Fruit fly (Drosophila melanogaster) whole organism, prepupa: ENCODE measurements around the gene dock.
A peak's percentile ranks its signal among the peaks of the same experiment; 100 is the strongest.

Experiments
- Blimp-1 ChIP-seq: fragments of 200-800 bp; sonication (Bioruptor generic); optimal IDR thresholded peaks from 3 replicates; lab custom pipeline; 2017; ENCODE audit warnings: missing biosample characterization, missing genetic modification characterization, mild to moderate bottlenecking, moderate library complexity, missing genetic modification reagents
- CG10631 ChIP-seq: fragments of 200-800 bp; sonication (Bioruptor generic); optimal IDR thresholded peaks from 2 replicates; lab custom pipeline; 2016; ENCODE audit warnings: missing biosample characterization, missing genetic modification characterization
- CG10669 ChIP-seq: fragments of 200-800 bp; sonication (Bioruptor generic); optimal IDR thresholded peaks from 3 replicates; lab custom pipeline; 2018; ENCODE audit warnings: missing biosample characterization, mild to moderate bottlenecking, missing genetic modification characterization, moderate library complexity
- CG11294 ChIP-seq: fragments of 200-800 bp; sonication (Bioruptor generic); IDR thresholded peaks from 2 replicates; pipeline ENCODE4 v1.3.6; 2022; ENCODE audit warnings: missing biosample characterization, missing genetic modification characterization
- CG11762 ChIP-seq: fragments of 200-800 bp; sonication (Bioruptor generic); optimal IDR thresholded peaks from 3 replicates; lab custom pipeline; 2016; ENCODE audit warnings: missing biosample characterization, missing genetic modification characterization; ENCODE audit not compliant: insufficient read depth
- CG11902 ChIP-seq: fragments of 200-800 bp; sonication (Bioruptor generic); optimal IDR thresholded peaks from 3 replicates; lab custom pipeline; 2016; ENCODE audit warnings: missing biosample characterization, missing genetic modification characterization
- CG15336 ChIP-seq: fragments of 200-800 bp; sonication (Bioruptor generic); IDR thresholded peaks from 2 replicates; pipeline ENCODE4 v1.3.6; 2022; ENCODE audit warnings: missing biosample characterization, missing genetic modification characterization
- CG1621 ChIP-seq: fragments of 200-800 bp; sonication (Bioruptor generic); optimal IDR thresholded peaks from 3 replicates; lab custom pipeline; 2018; ENCODE audit warnings: missing biosample characterization, mild to moderate bottlenecking, missing genetic modification characterization
- CG16779 ChIP-seq: fragments of 200-800 bp; sonication (Bioruptor generic); optimal IDR thresholded peaks from 3 replicates; lab custom pipeline; 2017; ENCODE audit warnings: missing biosample characterization, mild to moderate bottlenecking, missing genetic modification characterization
- CG3032 ChIP-seq: fragments of 200-800 bp; optimal IDR thresholded peaks from 2 replicates; lab custom pipeline; 2019; ENCODE audit warnings: missing biosample characterization, mild to moderate bottlenecking, missing genetic modification characterization, moderate library complexity
- CG31627 ChIP-seq: fragments of 200-800 bp; sonication (Bioruptor generic); optimal IDR thresholded peaks from 3 replicates; lab custom pipeline; 2016; ENCODE audit warnings: missing biosample characterization, missing genetic modification characterization
- CG32006 ChIP-seq: fragments of 200-800 bp; sonication (Bioruptor generic); optimal IDR thresholded peaks from 3 replicates; lab custom pipeline; 2017; ENCODE audit warnings: missing biosample characterization, mild to moderate bottlenecking, missing genetic modification characterization
- CG34406 ChIP-seq: fragments of 200-800 bp; sonication (Bioruptor generic); optimal IDR thresholded peaks from 3 replicates; lab custom pipeline; 2016; ENCODE audit warnings: missing biosample characterization, missing genetic modification characterization
- CG4318 ChIP-seq: fragments of 200-800 bp; sonication (Bioruptor generic); optimal IDR thresholded peaks from 3 replicates; lab custom pipeline; 2017; ENCODE audit warnings: missing biosample characterization, mild to moderate bottlenecking, missing genetic modification characterization
- CG6163 ChIP-seq: fragments of 200-800 bp; sonication (Bioruptor generic); IDR thresholded peaks from 3 replicates; pipeline ENCODE4 v1.3.6; 2022; ENCODE audit warnings: missing biosample characterization, missing genetic modification characterization
- CG6276 ChIP-seq: fragments of 200-800 bp; sonication (Bioruptor generic); optimal IDR thresholded peaks from 2 replicates; lab custom pipeline; 2017; ENCODE audit warnings: missing biosample characterization, mild to moderate bottlenecking, missing genetic modification characterization
- CG6808 ChIP-seq: fragments of 200-800 bp; sonication (Bioruptor generic); optimal IDR thresholded peaks from 3 replicates; lab custom pipeline; 2017; ENCODE audit warnings: missing biosample characterization, missing genetic modification characterization, mild to moderate bottlenecking, moderate library complexity, missing genetic modification reagents
- CG6854 ChIP-seq: fragments of 200-800 bp; sonication (Bioruptor generic); optimal IDR thresholded peaks from 2 replicates; lab custom pipeline; 2017; ENCODE audit warnings: missing biosample characterization, mild to moderate bottlenecking, missing genetic modification characterization
- CG7368 ChIP-seq: fragments of 200-800 bp; sonication (Bioruptor generic); optimal IDR thresholded peaks from 3 replicates; lab custom pipeline; 2016; ENCODE audit warnings: missing biosample characterization, missing genetic modification characterization
- CG8119 ChIP-seq: fragments of 200-800 bp; sonication (Bioruptor generic); IDR thresholded peaks from 3 replicates; pipeline ENCODE4 v1.3.6; 2022; ENCODE audit warnings: missing biosample characterization, missing genetic modification characterization
- CG8319 ChIP-seq: fragments of 200-800 bp; sonication (Bioruptor generic); optimal IDR thresholded peaks from 3 replicates; lab custom pipeline; 2016; ENCODE audit warnings: missing biosample characterization, missing genetic modification characterization
- CG8632 ChIP-seq: fragments of 200-800 bp; sonication (Bioruptor generic); optimal IDR thresholded peaks from 3 replicates; lab custom pipeline; 2016; ENCODE audit warnings: missing biosample characterization, missing genetic modification characterization
- CG9139 ChIP-seq: fragments of 200-800 bp; sonication (Bioruptor generic); optimal IDR thresholded peaks from 3 replicates; lab custom pipeline; 2017; ENCODE audit warnings: missing biosample characterization, mild to moderate bottlenecking, missing genetic modification characterization
- Eip78C ChIP-seq: fragments of 200-800 bp; sonication (Bioruptor generic); peaks from one replicate; lab custom pipeline; 2016; ENCODE audit warnings: missing biosample characterization, missing genetic modification characterization
- Eip93F ChIP-seq: fragments of 200-800 bp; sonication (Bioruptor generic); optimal IDR thresholded peaks from 2 replicates; lab custom pipeline; 2016; ENCODE audit warnings: missing biosample characterization, mild to moderate bottlenecking, missing genetic modification characterization
- Ets21C ChIP-seq: fragments of 200-800 bp; sonication (Bioruptor generic); optimal IDR thresholded peaks from 3 replicates; lab custom pipeline; 2016; ENCODE audit warnings: missing biosample characterization, missing genetic modification characterization
- Ets96B ChIP-seq: fragments of 200-800 bp; optimal IDR thresholded peaks from 2 replicates; lab custom pipeline; 2019; ENCODE audit warnings: missing biosample characterization, mild to moderate bottlenecking, missing genetic modification characterization, moderate library complexity
- Gug ChIP-seq: fragments of 200-800 bp; sonication (Bioruptor generic); IDR thresholded peaks from 2 replicates; pipeline ENCODE4 v1.3.6; 2022; ENCODE audit warnings: missing biosample characterization, missing genetic modification characterization
- Hr39 ChIP-seq: fragments of 200-800 bp; sonication (Bioruptor generic); optimal IDR thresholded peaks from 2 replicates; lab custom pipeline; 2016; ENCODE audit warnings: missing biosample characterization, missing genetic modification characterization
- Hr4 ChIP-seq: fragments of 200-800 bp; sonication (Bioruptor generic); optimal IDR thresholded peaks from 3 replicates; lab custom pipeline; 2016; ENCODE audit warnings: missing biosample characterization, missing genetic modification characterization
- Lpt ChIP-seq: fragments of 200-800 bp; sonication (Bioruptor generic); optimal IDR thresholded peaks from 3 replicates; lab custom pipeline; 2016; ENCODE audit warnings: missing biosample characterization, missing genetic modification characterization
- Met ChIP-seq: fragments of 200-800 bp; sonication (Bioruptor generic); optimal IDR thresholded peaks from 3 replicates; lab custom pipeline; 2016; ENCODE audit warnings: missing biosample characterization, missing genetic modification characterization
- OdsH ChIP-seq: fragments of 200-800 bp; sonication (Bioruptor generic); optimal IDR thresholded peaks from 3 replicates; lab custom pipeline; 2016; ENCODE audit warnings: missing biosample characterization, missing genetic modification characterization
- Sox14 ChIP-seq: fragments of 200-800 bp; sonication (Bioruptor generic); optimal IDR thresholded peaks from 3 replicates; lab custom pipeline; 2016; ENCODE audit warnings: missing biosample characterization, missing genetic modification characterization
- Sox15 ChIP-seq: fragments of 200-800 bp; sonication (Bioruptor generic); optimal IDR thresholded peaks from 3 replicates; lab custom pipeline; 2016; ENCODE audit warnings: missing biosample characterization, missing genetic modification characterization
- achi ChIP-seq: fragments of 200-800 bp; sonication (Bioruptor generic); optimal IDR thresholded peaks from 3 replicates; lab custom pipeline; 2016; ENCODE audit warnings: missing biosample characterization, missing genetic modification characterization
- acj6 ChIP-seq: fragments of 200-800 bp; sonication (Bioruptor generic); optimal IDR thresholded peaks from 3 replicates; lab custom pipeline; 2016; ENCODE audit warnings: missing biosample characterization, missing genetic modification characterization
- cyc ChIP-seq: fragments of 200-800 bp; sonication (Bioruptor generic); optimal IDR thresholded peaks from 3 replicates; lab custom pipeline; 2016; ENCODE audit warnings: missing biosample characterization, missing genetic modification characterization
- eg ChIP-seq: fragments of 200-800 bp; sonication (Bioruptor generic); IDR thresholded peaks from 3 replicates; pipeline ENCODE4 v1.3.6; 2022; ENCODE audit warnings: missing biosample characterization, missing genetic modification characterization
- esn ChIP-seq: fragments of 200-800 bp; sonication (Bioruptor generic); optimal IDR thresholded peaks from 2 replicates; lab custom pipeline; 2016; ENCODE audit warnings: missing biosample characterization, mild to moderate bottlenecking, missing genetic modification characterization, moderate library complexity
- fd59A ChIP-seq: fragments of 200-800 bp; sonication (Bioruptor generic); optimal IDR thresholded peaks from 2 replicates; lab custom pipeline; 2017; ENCODE audit warnings: missing biosample characterization, mild to moderate bottlenecking, missing genetic modification characterization, missing genetic modification reagents
- fd85E ChIP-seq: fragments of 200-800 bp; sonication (Bioruptor generic); optimal IDR thresholded peaks from 3 replicates; lab custom pipeline; 2016; ENCODE audit warnings: missing biosample characterization, missing genetic modification characterization
- fkh ChIP-seq: fragments of 200-800 bp; sonication (Bioruptor generic); optimal IDR thresholded peaks from 3 replicates; lab custom pipeline; 2017; ENCODE audit warnings: missing biosample characterization, mild to moderate bottlenecking, missing genetic modification characterization, moderate library complexity
- lz ChIP-seq: fragments of 200-800 bp; sonication (Bioruptor generic); optimal IDR thresholded peaks from 3 replicates; lab custom pipeline; 2016; ENCODE audit warnings: missing biosample characterization, missing genetic modification characterization
- net ChIP-seq: fragments of 200-800 bp; sonication (Bioruptor generic); optimal IDR thresholded peaks from 3 replicates; lab custom pipeline; 2016; ENCODE audit warnings: missing biosample characterization, missing genetic modification characterization
- pdm3 ChIP-seq: fragments of 200-800 bp; sonication (Bioruptor generic); optimal IDR thresholded peaks from 3 replicates; lab custom pipeline; 2016; ENCODE audit warnings: missing biosample characterization, missing genetic modification characterization
- salr ChIP-seq, 2 experiments: fragments of 200-800 bp; sonication (Bioruptor generic); optimal IDR thresholded peaks; 3 replicates each; lab custom pipeline; 2016 to 2018; ENCODE audit warnings: missing biosample characterization in 2 of 2, missing genetic modification characterization in 2 of 2, mild to moderate bottlenecking in 1 of 2
- spab ChIP-seq: fragments of 200-800 bp; sonication (Bioruptor generic); optimal IDR thresholded peaks from 2 replicates; lab custom pipeline; 2017; ENCODE audit warnings: missing biosample characterization, mild to moderate bottlenecking, missing genetic modification characterization, missing genetic modification reagents
- svp ChIP-seq: fragments of 200-800 bp; sonication (Bioruptor generic); peaks from one replicate; lab custom pipeline; 2016; ENCODE audit warnings: missing biosample characterization, missing genetic modification characterization
- topi ChIP-seq: fragments of 200-800 bp; sonication (Bioruptor generic); optimal IDR thresholded peaks from 3 replicates; lab custom pipeline; 2016; ENCODE audit warnings: missing biosample characterization, missing genetic modification characterization
- vri ChIP-seq: fragments of 200-800 bp; sonication (Bioruptor generic); optimal IDR thresholded peaks from 3 replicates; lab custom pipeline; 2016; ENCODE audit warnings: missing biosample characterization, mild to moderate bottlenecking, missing genetic modification characterization

dock gene

dm6 chr2L:870749-871418 lies 45.1 kb downstream of the dock start:
- peak; percentile 63 for TF ChIP-seq acj6 (GFP tag; lab: Kevin White, UChicago)
- TF ChIP-seq CG16779 (tag; lab: Kevin White, UChicago), result no peak
- TF ChIP-seq CG15336 (GFP tag; lab: Robert Waterston, UW), result peak; percentile 47
- TF ChIP-seq CG1621 (tag; lab: Kevin White, UChicago), result peak; percentile 41
- peak; percentile 85 for TF ChIP-seq CG31627 (GFP tag; lab: Kevin White, UChicago)
- TF ChIP-seq CG34406 (GFP tag; lab: Kevin White, UChicago), result peak; percentile 55
- peak; percentile 69 for TF ChIP-seq svp (GFP tag; lab: Kevin White, UChicago)
- peak; percentile 9 for TF ChIP-seq Sox15 (GFP tag; lab: Kevin White, UChicago)
- peak; percentile 53 for TF ChIP-seq CG6808 (GFP tag; lab: Kevin White, UChicago)
- peak; percentile 61 for TF ChIP-seq Met (GFP tag; lab: Kevin White, UChicago)
- TF ChIP-seq CG8119, result peak; percentile 68
- peak; percentile 76 for TF ChIP-seq pdm3 (GFP tag; lab: Kevin White, UChicago)
- TF ChIP-seq Lpt (GFP tag; lab: Kevin White, UChicago), result no peak
- peak; percentile 38 for TF ChIP-seq CG7368
- peak; percentile 45 for TF ChIP-seq CG8632
- peak; percentile 54 for TF ChIP-seq CG11762 (GFP tag; lab: Kevin White, UChicago)
- TF ChIP-seq Gug (GFP tag; lab: Robert Waterston, UW), result peak; percentile 29; the same call in 1 of the 2 replicates
- TF ChIP-seq lz (GFP tag; lab: Kevin White, UChicago), result peak; percentile 74
- no peak for TF ChIP-seq fd59A
- peak; percentile 40 for TF ChIP-seq Ets96B (tag; lab: Kevin White, UChicago)
- TF ChIP-seq Eip93F (GFP tag; lab: Kevin White, UChicago), result no peak
- peak; percentile 68 for TF ChIP-seq achi
- TF ChIP-seq CG8319, result peak; percentile 46
- no peak for TF ChIP-seq CG9139 (GFP tag; lab: Kevin White, UChicago)
- peak; percentile 71 for TF ChIP-seq OdsH (GFP tag; lab: Kevin White, UChicago)
- peak; percentile 44 for TF ChIP-seq fd85E
- TF ChIP-seq topi (GFP tag; lab: Kevin White, UChicago), result peak; percentile 64
- peak; percentile 76 for TF ChIP-seq esn (GFP tag; lab: Kevin White, UChicago)
- TF ChIP-seq eg (GFP tag; lab: Robert Waterston, UW), result peak; percentile 74
- peak; percentile 81 for TF ChIP-seq Hr39 (GFP tag; lab: Kevin White, UChicago)
- peak; percentile 58 for TF ChIP-seq Blimp-1 (GFP tag; lab: Kevin White, UChicago)
- no peak for TF ChIP-seq CG6854 (GFP tag; lab: Kevin White, UChicago)
- 0 out of 2 replicates have a peak, but pooled peaks have one; percentile 27 for TF ChIP-seq CG11294 (GFP tag; lab: Robert Waterston, UW)
- TF ChIP-seq vri, result no peak
- TF ChIP-seq net, result peak; percentile 47
- peak; percentile 65 for TF ChIP-seq cyc (GFP tag; lab: Kevin White, UChicago)
- peak; percentile 58 for TF ChIP-seq CG10631 (GFP tag; lab: Kevin White, UChicago)
- TF ChIP-seq Hr4 (GFP tag; lab: Kevin White, UChicago), result peak; percentile 67
- TF ChIP-seq Eip78C (GFP tag; lab: Kevin White, UChicago), result peak; percentile 88
- no peak for TF ChIP-seq CG4318 (GFP tag; lab: Kevin White, UChicago)
- peak; percentile 82 for TF ChIP-seq CG6163 (GFP tag; lab: Robert Waterston, UW)
- peak; percentile 2 to 18 for TF ChIP-seq salr (GFP tag; optimal IDR thresholded peaks at IDR 0.05; lab: Kevin White, UChicago)
- TF ChIP-seq Sox14 (GFP tag; lab: Kevin White, UChicago), result peak; percentile 79
- peak; percentile 25 for TF ChIP-seq CG10669 (GFP tag; lab: Kevin White, UChicago)
- peak; percentile 70 for TF ChIP-seq CG3032 (tag; lab: Kevin White, UChicago)
- TF ChIP-seq CG6276 (GFP tag; lab: Kevin White, UChicago), result no peak
- TF ChIP-seq spab (GFP tag; lab: Kevin White, UChicago), result peak; percentile 30
- TF ChIP-seq CG11902 (GFP tag; lab: Kevin White, UChicago), result peak; percentile 56
- TF ChIP-seq Ets21C (GFP tag; lab: Kevin White, UChicago), result peak; percentile 71
- no peak for TF ChIP-seq fkh (GFP tag; lab: Kevin White, UChicago)
- peak; percentile 63 for TF ChIP-seq CG32006 (GFP tag; lab: Kevin White, UChicago)
